Fruit fly (Drosophila melanogaster): Measurements from ENCODE around the gene Mfe2.

DNA sequence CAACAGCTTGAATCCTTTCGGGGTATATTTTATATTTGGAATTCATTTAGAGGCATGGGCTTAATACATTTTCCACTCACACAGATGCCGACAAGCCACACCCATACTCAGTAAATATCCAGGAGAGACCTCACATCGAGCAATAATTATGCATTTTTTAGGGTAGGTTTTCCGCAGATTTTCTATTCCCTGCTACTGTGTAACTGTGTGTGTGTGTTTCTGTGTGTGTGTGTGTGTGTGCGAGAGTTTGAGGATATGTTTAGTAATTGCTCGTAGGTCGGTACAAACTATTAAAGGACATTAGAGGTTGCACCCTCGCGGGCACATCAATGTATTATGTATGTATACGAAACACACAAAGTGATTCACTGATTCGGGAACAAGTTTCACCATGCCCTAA is 39.5 kb upstream of the Mfe2 start:
- TF ChIP-seq CG8301 (tag; optimal IDR thresholded peaks at IDR 0.05): no peak
- TF ChIP-seq CG8159 (tag; optimal IDR thresholded peaks at IDR 0.05): no peak
